Worm (Caenorhabditis elegans) whole organism, young adult: ENCODE data around the gene mrpl-53.

Source experiments
- B0019.2 ChIP-seq: fragments of 200-800 bp; sonication (Bioruptor generic); conservative IDR thresholded peaks from 2 replicates; pipeline ENCODE4 v1.3.6; 2022; ENCODE audit warnings: missing genetic modification reagents, missing genetic modification characterization, missing compliant biosample characterization
- B0261.1 ChIP-seq: sonication (generic microtip); optimal IDR thresholded peaks from 2 replicates; lab custom pipeline; 2016; ENCODE audit warnings: mild to moderate bottlenecking, missing genetic modification characterization, moderate library complexity, missing compliant biosample characterization
- C17E4.6 ChIP-seq: fragments of 200-800 bp; sonication (Bioruptor generic); IDR thresholded peaks from 2 replicates; pipeline ENCODE4 v1.3.6; 2022; ENCODE audit warnings: missing genetic modification reagents, missing genetic modification characterization, missing compliant biosample characterization
- F23B12.7 ChIP-seq: sonication (generic microtip); optimal IDR thresholded peaks from 2 replicates; lab custom pipeline; 2017; ENCODE audit warnings: missing genetic modification characterization, mild to moderate bottlenecking, missing compliant biosample characterization, antibody characterized with exemption, moderate library complexity; ENCODE audit not compliant: insufficient read depth
- F33H1.4 ChIP-seq: fragments of 200-800 bp; sonication (Bioruptor generic); IDR thresholded peaks from 2 replicates; pipeline ENCODE4 v1.3.6; 2022; ENCODE audit warnings: missing genetic modification reagents, missing genetic modification characterization, missing compliant biosample characterization
- F37B4.10 ChIP-seq: fragments of 200-800 bp; sonication (Bioruptor generic); IDR thresholded peaks from 2 replicates; pipeline ENCODE4 v1.3.6; 2022; ENCODE audit warnings: missing genetic modification characterization, missing compliant biosample characterization
- F49E8.2 ChIP-seq: sonication (generic microtip); optimal IDR thresholded peaks from 3 replicates; lab custom pipeline; 2017; ENCODE audit warnings: missing genetic modification characterization, mild to moderate bottlenecking, missing compliant biosample characterization, antibody characterized with exemption, moderate library complexity; ENCODE audit not compliant: insufficient read depth
- F55B11.4 ChIP-seq: sonication (generic microtip); optimal IDR thresholded peaks from 2 replicates; lab custom pipeline; 2016; ENCODE audit warnings: missing compliant biosample characterization, missing genetic modification characterization, borderline replicate concordance; ENCODE audit not compliant: insufficient read depth
- F57C9.4 ChIP-seq: sonication (generic microtip); optimal IDR thresholded peaks from 2 replicates; lab custom pipeline; 2017; ENCODE audit warnings: mild to moderate bottlenecking, missing genetic modification characterization, missing compliant biosample characterization
- K11D2.4 ChIP-seq: fragments of 200-800 bp; sonication (Bioruptor generic); IDR thresholded peaks from 2 replicates; pipeline ENCODE4 v1.3.6; 2022; ENCODE audit warnings: missing genetic modification reagents, missing genetic modification characterization, missing compliant biosample characterization
- Y56A3A.18 ChIP-seq: fragments of 200-800 bp; sonication (Bioruptor generic); IDR thresholded peaks from 2 replicates; pipeline ENCODE4 v1.3.6; 2022; ENCODE audit warnings: missing genetic modification reagents, missing genetic modification characterization, missing compliant biosample characterization
- akir-1 ChIP-seq: fragments of 200-800 bp; sonication (Bioruptor generic); optimal IDR thresholded peaks from 2 replicates; lab custom pipeline; 2018; ENCODE audit warnings: mild to moderate bottlenecking, missing genetic modification characterization, moderate library complexity, missing compliant biosample characterization
- aptf-2 ChIP-seq: fragments of 200-800 bp; sonication (Bioruptor generic); conservative IDR thresholded peaks from 2 replicates; pipeline ENCODE4 v1.3.6; 2022; ENCODE audit warnings: missing genetic modification reagents, missing genetic modification characterization, missing compliant biosample characterization
- aptf-3 ChIP-seq: fragments of 200-800 bp; sonication (Bioruptor generic); IDR thresholded peaks from 2 replicates; pipeline ENCODE4 v1.3.6; 2022; ENCODE audit warnings: missing genetic modification characterization, missing compliant biosample characterization
- atf-7 ChIP-seq: sonication (generic microtip); optimal IDR thresholded peaks from 2 replicates; lab custom pipeline; 2017; ENCODE audit warnings: mild to moderate bottlenecking, missing genetic modification characterization, missing compliant biosample characterization
- bed-1 ChIP-seq: fragments of 200-800 bp; sonication (Bioruptor generic); IDR thresholded peaks from 2 replicates; pipeline ENCODE4 v1.3.6; 2022; ENCODE audit warnings: missing genetic modification reagents, missing genetic modification characterization, missing compliant biosample characterization
- cebp-1 ChIP-seq, 2 experiments: fragments of 200-800 bp in 1 of 2; sonication (Bioruptor generic) in 1 of 2; sonication (generic microtip) in 1 of 2; IDR thresholded peaks in 1 of 2; optimal IDR thresholded peaks in 1 of 2; 2 replicates each; pipeline versions ENCODE4 v1.3.6 to Lab custom; 2017 to 2022; ENCODE audit warnings: missing compliant biosample characterization in 2 of 2, missing genetic modification characterization in 2 of 2, mild to moderate bottlenecking in 1 of 2, missing genetic modification reagents in 1 of 2, moderate library complexity in 1 of 2
- ceh-27 ChIP-seq: fragments of 200-800 bp; sonication (Bioruptor generic); optimal IDR thresholded peaks from 2 replicates; lab custom pipeline; 2018; ENCODE audit warnings: mild to moderate bottlenecking, missing genetic modification characterization, moderate library complexity, missing compliant biosample characterization
- ceh-91 ChIP-seq: fragments of 200-800 bp; sonication (Bioruptor generic); IDR thresholded peaks from 2 replicates; pipeline ENCODE4 v1.3.6; 2022; ENCODE audit warnings: missing genetic modification reagents, missing genetic modification characterization, missing compliant biosample characterization
- dox-1 ChIP-seq: fragments of 200-800 bp; sonication (Bioruptor generic); IDR thresholded peaks from 2 replicates; pipeline ENCODE4 v1.3.6; 2022; ENCODE audit warnings: missing genetic modification reagents, missing genetic modification characterization, missing compliant biosample characterization
- efl-1 ChIP-seq: fragments of 150-350 bp; optimal IDR thresholded peaks from 2 replicates; lab custom pipeline; 2014; ENCODE audit warnings: missing biosample characterization, missing genetic modification reagents, missing genetic modification characterization
- ekl-4 ChIP-seq: fragments of 200-800 bp; sonication (Bioruptor generic); IDR thresholded peaks from 2 replicates; pipeline ENCODE4 v1.3.6; 2022; ENCODE audit warnings: missing genetic modification reagents, missing genetic modification characterization, missing compliant biosample characterization
- ets-4 ChIP-seq: fragments of 200-800 bp; sonication (Bioruptor generic); optimal IDR thresholded peaks from 2 replicates; lab custom pipeline; 2018; ENCODE audit warnings: mild to moderate bottlenecking, missing genetic modification characterization, missing compliant biosample characterization
- hlh-12 ChIP-seq: sonication (generic microtip); optimal IDR thresholded peaks from 2 replicates; lab custom pipeline; 2016; ENCODE audit warnings: missing genetic modification characterization, missing compliant biosample characterization
- let-607 ChIP-seq, 2 experiments: fragments of 200-800 bp in 1 of 2; sonication (Bioruptor generic) in 1 of 2; sonication (generic microtip) in 1 of 2; optimal IDR thresholded peaks; 2 replicates each; lab custom pipeline; 2016 to 2018; ENCODE audit warnings: mild to moderate bottlenecking in 2 of 2, missing compliant biosample characterization in 2 of 2, missing genetic modification characterization in 2 of 2, moderate library complexity in 2 of 2, missing genotype in 1 of 2
- lin-26 ChIP-seq: fragments of 200-800 bp; sonication (Bioruptor generic); IDR thresholded peaks from 2 replicates; pipeline ENCODE4 v1.3.6; 2022; ENCODE audit warnings: missing genetic modification reagents, missing genetic modification characterization, missing compliant biosample characterization
- lin-40 ChIP-seq: sonication (generic microtip); optimal IDR thresholded peaks from 2 replicates; lab custom pipeline; 2016; ENCODE audit warnings: missing genetic modification characterization, mild to moderate bottlenecking, missing compliant biosample characterization, missing genotype, missing genetic modification reagents
- lin-54 ChIP-seq: fragments of 200-800 bp; sonication (Bioruptor generic); optimal IDR thresholded peaks from 2 replicates; lab custom pipeline; 2018; ENCODE audit warnings: mild to moderate bottlenecking, missing genetic modification characterization, missing compliant biosample characterization
- lsl-1 ChIP-seq: fragments of 200-800 bp; sonication (Bioruptor generic); optimal IDR thresholded peaks from 2 replicates; lab custom pipeline; 2018; ENCODE audit warnings: mild to moderate bottlenecking, missing genetic modification characterization, moderate library complexity, missing compliant biosample characterization
- madf-10 ChIP-seq: sonication (generic microtip); optimal IDR thresholded peaks from 2 replicates; lab custom pipeline; 2016; ENCODE audit warnings: mild to moderate bottlenecking, missing genetic modification characterization, missing compliant biosample characterization
- madf-8 ChIP-seq: fragments of 200-800 bp; sonication (Bioruptor generic); conservative IDR thresholded peaks from 2 replicates; pipeline ENCODE4 v1.3.6; 2022; ENCODE audit warnings: missing genetic modification reagents, missing genetic modification characterization, missing compliant biosample characterization
- nfyb-1 ChIP-seq: fragments of 200-800 bp; sonication (Bioruptor generic); IDR thresholded peaks from 2 replicates; pipeline ENCODE4 v1.3.6; 2022; ENCODE audit warnings: missing genetic modification reagents, missing genetic modification characterization, missing compliant biosample characterization
- nhr-27 ChIP-seq: fragments of 200-800 bp; sonication (Bioruptor generic); optimal IDR thresholded peaks from 2 replicates; lab custom pipeline; 2018; ENCODE audit warnings: mild to moderate bottlenecking, missing genetic modification characterization, moderate library complexity, missing compliant biosample characterization
- nhr-80 ChIP-seq: sonication (generic microtip); optimal IDR thresholded peaks from 2 replicates; lab custom pipeline; 2016; ENCODE audit warnings: missing genetic modification characterization, missing compliant biosample characterization
- rcor-1 ChIP-seq: fragments of 200-800 bp; sonication (Bioruptor generic); IDR thresholded peaks from 2 replicates; pipeline ENCODE4 v1.3.6; 2022; ENCODE audit warnings: missing genetic modification reagents, missing genetic modification characterization, missing compliant biosample characterization
- sea-2 ChIP-seq: fragments of 200-800 bp; sonication (Bioruptor generic); IDR thresholded peaks from 2 replicates; pipeline ENCODE4 v1.3.6; 2022; ENCODE audit warnings: missing genetic modification characterization, missing compliant biosample characterization
- snpc-3.4 ChIP-seq: sonication (generic microtip); optimal IDR thresholded peaks from 2 replicates; lab custom pipeline; 2017; ENCODE audit warnings: missing genetic modification characterization, mild to moderate bottlenecking, missing compliant biosample characterization, antibody characterized with exemption, moderate library complexity, missing genotype, missing genetic modification reagents
- tlf-1 ChIP-seq: fragments of 200-800 bp; sonication (Bioruptor generic); optimal IDR thresholded peaks from 2 replicates; lab custom pipeline; 2018; ENCODE audit warnings: mild to moderate bottlenecking, missing genetic modification characterization, missing compliant biosample characterization
- unc-62 ChIP-seq: fragments of 150-350 bp; optimal IDR thresholded peaks from 2 replicates; lab custom pipeline; 2014; ENCODE audit warnings: missing biosample characterization, missing genetic modification reagents, missing genetic modification characterization
- xnd-1 ChIP-seq: sonication (generic microtip); optimal IDR thresholded peaks from 2 replicates; lab custom pipeline; 2016; ENCODE audit warnings: missing genotype, missing genetic modification reagents, missing genetic modification characterization, missing compliant biosample characterization
- zim-3 ChIP-seq: sonication (generic microtip); optimal IDR thresholded peaks from 2 replicates; lab custom pipeline; 2017; ENCODE audit warnings: mild to moderate bottlenecking, missing genetic modification characterization, moderate library complexity, missing compliant biosample characterization
- ztf-3 ChIP-seq: fragments of 200-800 bp; sonication (Bioruptor generic); optimal IDR thresholded peaks from 2 replicates; lab custom pipeline; 2018; ENCODE audit warnings: mild to moderate bottlenecking, missing genetic modification characterization, missing compliant biosample characterization

The mrpl-53 gene

ce11 chrII:9646122-9646555 is 48.7 kb downstream of the mrpl-53 start (continued):
- no peak for TF ChIP-seq ekl-4 (GFP tag; lab: Robert Waterston, UW)
- TF ChIP-seq B0019.2 (GFP tag; lab: Robert Waterston, UW), result no peak
- TF ChIP-seq C17E4.6, result no peak
- TF ChIP-seq tlf-1 (GFP tag; lab: Kevin White, UChicago), result no peak
- no peak for TF ChIP-seq F57C9.4 (tag; lab: Kevin White, UChicago)
- no peak for TF ChIP-seq zim-3 (tag; lab: Kevin White, UChicago)
- peak; percentile 10 for TF ChIP-seq nhr-27 (tag; lab: Kevin White, UChicago)
- peak; percentile 41 for TF ChIP-seq nhr-80 (tag; lab: Kevin White, UChicago)
- TF ChIP-seq ceh-27 (GFP tag; lab: Kevin White, UChicago), result peak; percentile 70

DNA sequence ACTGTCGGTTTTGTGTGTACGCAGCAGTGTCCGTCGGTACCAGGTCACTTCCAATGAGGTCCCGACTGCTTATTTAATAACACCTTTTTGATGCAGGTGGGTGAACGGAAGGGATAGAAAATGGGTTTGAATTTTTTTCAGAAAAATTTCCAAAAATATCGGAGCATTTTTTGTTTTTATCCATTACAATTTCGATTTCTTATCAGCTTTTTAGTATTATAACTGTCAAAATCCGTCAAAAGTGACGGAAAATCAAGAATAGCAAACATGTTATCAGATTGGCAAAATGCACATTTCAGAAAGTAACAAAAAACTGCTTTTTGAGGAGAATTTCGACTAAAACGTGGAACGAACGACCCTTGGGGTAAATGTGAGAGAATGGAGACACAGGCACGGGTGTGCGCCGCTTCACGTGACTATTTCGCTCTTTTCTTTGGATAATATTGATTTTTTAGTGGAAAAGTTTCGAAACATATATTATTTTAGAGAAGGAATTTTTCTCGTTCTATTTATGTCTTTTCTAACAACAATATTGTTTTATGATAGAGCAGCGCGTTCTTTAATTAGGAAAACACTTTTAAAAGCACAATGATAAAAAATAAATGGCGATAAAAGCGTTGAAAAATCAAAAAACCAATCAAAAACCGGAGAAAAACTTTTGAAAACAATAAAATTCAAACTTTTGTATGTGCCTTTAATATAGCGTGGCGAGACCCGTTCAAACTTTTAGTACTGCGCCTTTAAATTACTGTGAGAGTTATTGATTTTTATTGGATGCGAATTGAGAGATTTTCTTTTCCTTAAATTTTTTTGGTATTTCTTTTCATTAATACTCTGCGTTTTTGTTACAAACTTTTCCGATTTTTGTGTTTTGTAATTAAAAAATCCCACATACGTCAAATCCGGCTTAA is 49.8 kb downstream of the mrpl-53 start, which contains the start of gene sqv-8:
sqv-8 (plus strand) TSS at position 51 of the 911 bp plus-strand sequence.
- no peak for TF ChIP-seq B0261.1 (tag; lab: Kevin White, UChicago)
- no peak for TF ChIP-seq B0019.2 (GFP tag; lab: Robert Waterston, UW)
- no peak for TF ChIP-seq rcor-1
- no peak for TF ChIP-seq sea-2 (GFP tag; lab: Robert Waterston, UW)
- no peak for TF ChIP-seq akir-1 (GFP tag; lab: Kevin White, UChicago)
- no peak for TF ChIP-seq C17E4.6
- peak; percentile 27; the same call in 1 of the 2 replicates for TF ChIP-seq ceh-91
- TF ChIP-seq madf-8, result peak; percentile 76
- no peak for TF ChIP-seq aptf-2
- peak; percentile 96 for TF ChIP-seq lsl-1
- TF ChIP-seq ets-4 (GFP tag; lab: Kevin White, UChicago), result no peak
- TF ChIP-seq lin-40 (tag; lab: Kevin White, UChicago), result no peak
- TF ChIP-seq nhr-80 (tag; lab: Kevin White, UChicago), result peak; percentile 65
- TF ChIP-seq F23B12.7 (tag; lab: Kevin White, UChicago), result peak; percentile 12
- TF ChIP-seq dox-1 (GFP tag; lab: Robert Waterston, UW), result 0 out of 2 replicates have a peak, but pooled peaks have one; percentile 17
- no peak for TF ChIP-seq cebp-1 (GFP tag; IDR thresholded peaks at IDR 0.05; lab: Robert Waterston, UW)
- TF ChIP-seq cebp-1 (tag; optimal IDR thresholded peaks at IDR 0.05; lab: Kevin White, UChicago), result peak; percentile 77
- TF ChIP-seq Y56A3A.18 (GFP tag; lab: Robert Waterston, UW), result no peak
- TF ChIP-seq unc-62 (GFP tag; lab: Kevin White, UChicago), result peak; percentile 28
- no peak for TF ChIP-seq aptf-3 (GFP tag; lab: Robert Waterston, UW)
- TF ChIP-seq madf-10 (tag; lab: Kevin White, UChicago), result no peak
- TF ChIP-seq F55B11.4, result no peak
- no peak for TF ChIP-seq F57C9.4 (tag; lab: Kevin White, UChicago)
- peak; percentile 37 to 43 for TF ChIP-seq let-607 (tag; optimal IDR thresholded peaks at IDR 0.05; lab: Kevin White, UChicago)
- peak; percentile 41 for TF ChIP-seq efl-1
- peak; percentile 94 for TF ChIP-seq F33H1.4 (GFP tag; lab: Robert Waterston, UW)
- peak; percentile 94 for TF ChIP-seq xnd-1 (tag; lab: Kevin White, UChicago)
- TF ChIP-seq F37B4.10 (GFP tag; lab: Robert Waterston, UW), result no peak
- peak; percentile 11 for TF ChIP-seq F49E8.2 (tag; lab: Kevin White, UChicago)
- TF ChIP-seq K11D2.4 (GFP tag; lab: Robert Waterston, UW), result no peak
- TF ChIP-seq zim-3 (tag; lab: Kevin White, UChicago), result no peak
- no peak for TF ChIP-seq snpc-3.4 (tag; lab: Kevin White, UChicago)
- no peak for TF ChIP-seq hlh-12 (tag; lab: Kevin White, UChicago)
- TF ChIP-seq bed-1 (GFP tag; lab: Robert Waterston, UW), result no peak
- no peak for TF ChIP-seq nfyb-1 (GFP tag; lab: Robert Waterston, UW)
- no peak for TF ChIP-seq lin-26 (GFP tag; lab: Robert Waterston, UW)
- no peak for TF ChIP-seq ztf-3
- TF ChIP-seq atf-7, result no peak
- TF ChIP-seq tlf-1 (GFP tag; lab: Kevin White, UChicago), result no peak
- TF ChIP-seq lin-54 (GFP tag; lab: Kevin White, UChicago), result peak; percentile 80
